Worm (Caenorhabditis elegans): ENCODE measurements around the gene fipp-1.
A peak's percentile ranks its signal among the peaks of the same experiment; 100 is the strongest.

Gene fipp-1

ce11 chrV:4414613-4415071 is 43.0 kb downstream of the fipp-1 start, which contains the start of gene grl-5:
Gene grl-5 (minus strand): TSS chrV:4414663.
- no peak for TF ChIP-seq F26F4.8 (GFP tag; conservative IDR thresholded peaks at IDR 0.05)
- no peak for TF ChIP-seq zag-1 (tag; optimal IDR thresholded peaks at IDR 0.05)
- no peak for TF ChIP-seq cey-2 (tag; optimal IDR thresholded peaks at IDR 0.05; ENCODE audit: borderline replicate concordance, insufficient read depth)
- peak in 1 of 2 experiments; percentile 84 for TF ChIP-seq unc-62 (GFP tag; optimal IDR thresholded peaks at IDR 0.05 in 1 of 2)
- no peak for TF ChIP-seq unc-62 (tag; optimal IDR thresholded peaks at IDR 0.05)
- no peak for TF ChIP-seq ztf-11 (tag; optimal IDR thresholded peaks at IDR 0.05)
- TF ChIP-seq hlh-11 (tag; optimal IDR thresholded peaks at IDR 0.05) = peak; percentile 41
- peak; percentile 94 for TF ChIP-seq aha-1 (tag)
- no peak for TF ChIP-seq egl-27 (tag; optimal IDR thresholded peaks at IDR 0.05)

ce11 chrV:4416710-4417109 is 45.1 kb downstream of the fipp-1 start, which contains the start of gene Y47D7A.18:
Gene Y47D7A.18 (minus strand): TSS chrV:4416810.
- TF ChIP-seq unc-62 (GFP tag; optimal IDR thresholded peaks at IDR 0.05 in 1 of 2) (peak in 1 of 2 experiments; percentile 31), unc-62 (tag; optimal IDR thresholded peaks at IDR 0.05) (no peak), hif-1 (tag; optimal IDR thresholded peaks at IDR 0.05) (no peak)

- TF ChIP-seq mdl-1 (tag; optimal IDR thresholded peaks at IDR 0.05) = no peak
Observed at ce11 chrV:4418116-4418515, 46.5 kb downstream of the fipp-1 start, which contains the start of gene Y47D7A.6. Gene Y47D7A.6 (minus strand): TSS chrV:4418216.

- no peak for TF ChIP-seq madf-9 (GFP tag; conservative IDR thresholded peaks at IDR 0.05)
- no peak for TF ChIP-seq ztf-11 (tag; optimal IDR thresholded peaks at IDR 0.05)
- TF ChIP-seq ces-1 (GFP tag; optimal IDR thresholded peaks at IDR 0.05) = no peak
- no peak for TF ChIP-seq ceh-32 (tag; optimal IDR thresholded peaks at IDR 0.05; ENCODE audit: poor library complexity)
- no peak for TF ChIP-seq zip-2 (tag; optimal IDR thresholded peaks at IDR 0.05)
- TF ChIP-seq hlh-11 (tag; optimal IDR thresholded peaks at IDR 0.05) = no peak
- TF ChIP-seq ceh-82 (tag; optimal IDR thresholded peaks at IDR 0.05) = no peak
- no peak for TF ChIP-seq ceh-20 (GFP tag; IDR thresholded peaks at IDR 0.05)
- TF ChIP-seq lim-7 (GFP tag; IDR thresholded peaks at IDR 0.05) = no peak
- TF ChIP-seq saeg-2 (GFP tag; IDR thresholded peaks at IDR 0.05) = no peak
- TF ChIP-seq T26A8.4 (GFP tag; IDR thresholded peaks at IDR 0.05) = no peak
- no peak for TF ChIP-seq php-3 (GFP tag; IDR thresholded peaks at IDR 0.05)
- no peak for TF ChIP-seq ceh-44 (GFP tag; IDR thresholded peaks at IDR 0.05)
- no peak for TF ChIP-seq lsy-2 (tag; optimal IDR thresholded peaks at IDR 0.05)
- no peak for TF ChIP-seq cey-2 (tag; optimal IDR thresholded peaks at IDR 0.05; ENCODE audit: borderline replicate concordance, insufficient read depth)
- TF ChIP-seq dpl-1 (GFP tag; optimal IDR thresholded peaks at IDR 0.05) = no peak
- no peak for TF ChIP-seq mep-1 (tag; optimal IDR thresholded peaks at IDR 0.05)
- no peak for TF ChIP-seq fkh-10 (GFP tag; optimal IDR thresholded peaks at IDR 0.05)
- TF ChIP-seq egl-27 (tag; optimal IDR thresholded peaks at IDR 0.05) = no peak
Observed at ce11 chrV:4419767-4420322, 48.2 kb downstream of the fipp-1 start, which contains the start of the genes Y47D7A.7 and Y47D7A.2. Gene Y47D7A.7 (minus strand): TSS chrV:4419867. Gene Y47D7A.2 (plus strand): TSS chrV:4420272.

ce11 chrV:4421475-4421874 is 49.9 kb downstream of the fipp-1 start, which contains the start of gene skr-14:
Gene skr-14 (minus strand): TSS chrV:4421575.
- no peak for TF ChIP-seq zfp-3 (GFP tag; conservative IDR thresholded peaks at IDR 0.05)

ce11 chrV:4422127-4422526 is 50.5 kb downstream of the fipp-1 start, which contains the start of gene skr-7:
Gene skr-7 (plus strand): TSS chrV:4422427.
- TF ChIP-seq zip-11 (GFP tag; IDR thresholded peaks at IDR 0.05) (no peak), mep-1 (tag; optimal IDR thresholded peaks at IDR 0.05) (no peak), ces-1 (GFP tag; optimal IDR thresholded peaks at IDR 0.05) (no peak), dve-1 (tag; optimal IDR thresholded peaks at IDR 0.05; ENCODE audit: insufficient read depth) (no peak), lsy-2 (tag; optimal IDR thresholded peaks at IDR 0.05) (no peak), pha-4 (GFP tag; IDR thresholded peaks at IDR 0.05) (no peak), pha-4 (tag; optimal IDR thresholded peaks at IDR 0.05) (no peak)

All from whole organism, L4 larva.